Worm (Caenorhabditis elegans): ENCODE measurements around the gene Y79H2A.4.
A peak's percentile ranks its signal among the peaks of the same experiment; 100 is the strongest.

The Y79H2A.4 gene

DNA sequence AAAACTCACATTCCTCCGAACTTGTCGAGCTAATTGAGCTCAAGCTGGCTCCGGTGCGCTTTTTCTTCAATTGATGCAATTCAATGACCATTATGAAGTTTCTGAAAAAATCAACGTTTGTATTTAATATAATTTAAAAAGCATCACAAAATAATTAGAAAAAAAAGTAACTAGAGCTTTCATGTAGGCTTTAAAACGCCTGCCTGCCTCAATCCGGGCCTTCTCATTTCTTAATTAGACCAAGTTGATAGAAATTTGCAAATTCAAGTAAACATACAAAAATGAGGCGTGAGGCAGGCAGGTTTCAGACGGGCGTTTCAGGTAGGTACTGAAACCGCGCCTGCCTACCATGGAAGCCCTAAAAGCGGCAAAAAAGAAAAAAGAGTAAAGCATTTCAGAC lies 38.2 kb upstream of the Y79H2A.4 start, which contains the start of gene Y56A3A.33:
TSS of gene Y56A3A.33 (minus strand) at position 101 of the 400 bp plus-strand sequence.
- TF ChIP-seq ama-1 (optimal IDR thresholded peaks at IDR 0.05) (no peak), eyg-1 (tag; optimal IDR thresholded peaks at IDR 0.05) (no peak), hlh-8 (tag; optimal IDR thresholded peaks at IDR 0.05) (no peak), hlh-30 (tag; optimal IDR thresholded peaks at IDR 0.05; ENCODE audit: insufficient read depth) (no peak), zip-5 (tag; optimal IDR thresholded peaks at IDR 0.05) (no peak)

DNA sequence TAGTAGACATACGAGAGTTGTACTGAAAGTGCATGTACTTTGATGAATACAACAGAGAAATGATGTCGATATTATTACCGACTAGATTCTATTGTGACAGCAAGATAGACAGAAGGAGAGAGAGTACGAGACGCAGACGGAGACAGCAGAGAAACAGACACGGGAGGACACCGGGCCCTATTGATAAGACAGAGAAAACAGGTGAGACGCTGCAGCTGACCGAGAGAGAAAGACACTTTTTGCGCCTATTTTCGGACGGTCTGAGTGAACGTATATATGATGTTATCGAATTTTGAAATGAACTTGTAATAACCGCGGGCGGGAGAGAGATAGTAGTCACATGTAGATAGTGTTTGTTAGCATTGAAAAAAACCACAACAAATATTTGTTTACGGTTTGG lies 37.8 kb upstream of the Y79H2A.4 start:
- TF ChIP-seq nfya-1 (tag; optimal IDR thresholded peaks at IDR 0.05) = peak; percentile 41
- no peak for TF ChIP-seq K09A11.1 (tag; optimal IDR thresholded peaks at IDR 0.05; ENCODE audit: insufficient read depth)
- peak; percentile 12 for TF ChIP-seq hlh-30 (tag; optimal IDR thresholded peaks at IDR 0.05; ENCODE audit: insufficient read depth)
- TF ChIP-seq pag-3 (tag; optimal IDR thresholded peaks at IDR 0.05; ENCODE audit: borderline replicate concordance) = no peak
- TF ChIP-seq elt-2 (tag; optimal IDR thresholded peaks at IDR 0.05) = peak; percentile 62
- no peak for TF ChIP-seq madf-2 (tag; optimal IDR thresholded peaks at IDR 0.05)
- no peak for TF ChIP-seq unc-3 (GFP tag; conservative IDR thresholded peaks at IDR 0.05)
- TF ChIP-seq unc-3 (tag; optimal IDR thresholded peaks at IDR 0.05) = no peak

DNA sequence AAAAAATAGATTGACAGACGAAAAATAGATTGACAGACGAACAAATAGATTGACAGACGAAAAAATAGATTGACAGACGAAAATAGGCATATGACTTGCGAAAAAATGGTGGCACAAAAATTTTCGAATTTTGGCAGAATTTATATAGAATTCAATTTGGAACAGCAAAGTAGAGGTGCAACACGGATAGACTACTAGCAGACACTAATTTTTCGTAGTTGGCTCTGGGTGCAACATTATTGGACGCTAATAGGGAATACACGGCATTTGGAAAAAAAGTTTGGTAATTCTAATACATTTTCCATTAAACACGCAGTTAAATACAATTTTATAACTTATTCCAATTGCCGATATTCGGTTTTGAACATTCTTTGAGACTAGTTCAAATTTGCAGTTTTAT lies 31.8 kb upstream of the Y79H2A.4 start:
- no peak for TF ChIP-seq nhr-232 (tag; optimal IDR thresholded peaks at IDR 0.05)
- TF ChIP-seq hlh-13 (GFP tag; optimal IDR thresholded peaks at IDR 0.05) = no peak
- no peak for TF ChIP-seq sox-4 (tag; optimal IDR thresholded peaks at IDR 0.05)
- no peak for TF ChIP-seq ttx-3 (tag; optimal IDR thresholded peaks at IDR 0.05)
- no peak for TF ChIP-seq eyg-1 (tag; optimal IDR thresholded peaks at IDR 0.05)
- TF ChIP-seq che-1 (tag; optimal IDR thresholded peaks at IDR 0.05) = no peak
- no peak for TF ChIP-seq ceh-31 (tag; optimal IDR thresholded peaks at IDR 0.05)
- no peak for TF ChIP-seq hlh-6 (tag; optimal IDR thresholded peaks at IDR 0.05)
- TF ChIP-seq fkh-10 (GFP tag; optimal IDR thresholded peaks at IDR 0.05) = no peak
- TF ChIP-seq mec-3 (tag; optimal IDR thresholded peaks at IDR 0.05; ENCODE audit: borderline replicate concordance) = no peak
- no peak for TF ChIP-seq pha-2 (tag; optimal IDR thresholded peaks at IDR 0.05)
- no peak for TF ChIP-seq odd-2 (tag; optimal IDR thresholded peaks at IDR 0.05)
- no peak for TF ChIP-seq ceh-18 (tag; optimal IDR thresholded peaks at IDR 0.05)
- no peak for TF ChIP-seq ama-1 (optimal IDR thresholded peaks at IDR 0.05)
- TF ChIP-seq lim-6 (tag; optimal IDR thresholded peaks at IDR 0.05) = no peak
- TF ChIP-seq nhr-11 (tag; optimal IDR thresholded peaks at IDR 0.05) = no peak
- no peak for TF ChIP-seq ceh-2 (tag; optimal IDR thresholded peaks at IDR 0.05)
- no peak for TF ChIP-seq gmeb-2 (tag; optimal IDR thresholded peaks at IDR 0.05)

DNA sequence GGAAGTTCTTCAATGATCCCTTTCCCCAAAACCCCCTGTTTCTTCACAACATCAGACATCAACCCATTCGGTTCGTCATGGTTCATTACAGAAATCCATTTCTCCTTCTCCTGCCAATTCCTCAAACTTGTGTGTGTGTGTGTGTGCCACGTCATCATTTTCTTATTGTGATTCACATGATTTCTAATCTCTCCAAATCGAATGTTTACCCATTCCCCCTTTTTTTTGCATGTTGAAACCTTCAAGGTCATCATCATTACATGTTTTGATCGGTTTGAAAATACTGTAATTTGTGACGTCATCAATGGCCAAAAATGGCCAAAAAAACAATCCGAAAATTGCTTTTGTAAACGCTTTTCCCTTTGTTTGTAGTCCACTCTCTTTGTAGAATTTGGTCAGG lies 31.3 kb upstream of the Y79H2A.4 start:
- TF ChIP-seq unc-3 (GFP tag; conservative IDR thresholded peaks at IDR 0.05) = no peak
- TF ChIP-seq unc-3 (tag; optimal IDR thresholded peaks at IDR 0.05) = no peak
- no peak for TF ChIP-seq ceh-34 (tag; optimal IDR thresholded peaks at IDR 0.05)
- no peak for TF ChIP-seq T23F11.4 (GFP tag; optimal IDR thresholded peaks at IDR 0.05)
- TF ChIP-seq rnt-1 (tag; optimal IDR thresholded peaks at IDR 0.05) = no peak
- no peak for TF ChIP-seq nhr-11 (tag; optimal IDR thresholded peaks at IDR 0.05)
- no peak for TF ChIP-seq fkh-10 (GFP tag; optimal IDR thresholded peaks at IDR 0.05)
- no peak for TF ChIP-seq K09A11.1 (tag; optimal IDR thresholded peaks at IDR 0.05; ENCODE audit: insufficient read depth)
- no peak for TF ChIP-seq nhr-232 (tag; optimal IDR thresholded peaks at IDR 0.05)
- TF ChIP-seq unc-86 (tag; optimal IDR thresholded peaks at IDR 0.05) = no peak
- no peak for TF ChIP-seq pax-1 (tag; optimal IDR thresholded peaks at IDR 0.05)
- TF ChIP-seq syd-9 (tag; optimal IDR thresholded peaks at IDR 0.05) = no peak
- no peak for TF ChIP-seq lin-11 (tag; optimal IDR thresholded peaks at IDR 0.05)
- no peak for TF ChIP-seq npax-4 (tag; optimal IDR thresholded peaks at IDR 0.05)
- TF ChIP-seq tbx-2 (tag; optimal IDR thresholded peaks at IDR 0.05) = no peak
- no peak for TF ChIP-seq pros-1 (tag; optimal IDR thresholded peaks at IDR 0.05)
- no peak for TF ChIP-seq mec-3 (tag; optimal IDR thresholded peaks at IDR 0.05; ENCODE audit: borderline replicate concordance)
- TF ChIP-seq hlh-6 (tag; optimal IDR thresholded peaks at IDR 0.05) = no peak
- no peak for TF ChIP-seq dve-1 (tag; optimal IDR thresholded peaks at IDR 0.05)
